Worm (Caenorhabditis elegans) whole organism, young adult: ENCODE measurements around the gene chc-1.

Experiments
- B0019.2 ChIP-seq: fragments of 200-800 bp; sonication (Bioruptor generic); conservative IDR thresholded peaks from 2 replicates; pipeline ENCODE4 v1.3.6; 2022; ENCODE audit warnings: missing genetic modification reagents, missing genetic modification characterization, missing compliant biosample characterization
- B0261.1 ChIP-seq: sonication (generic microtip); optimal IDR thresholded peaks from 2 replicates; lab custom pipeline; 2016; ENCODE audit warnings: mild to moderate bottlenecking, missing genetic modification characterization, moderate library complexity, missing compliant biosample characterization
- B0336.3 ChIP-seq: fragments of 200-800 bp; sonication (Bioruptor generic); IDR thresholded peaks from 2 replicates; pipeline ENCODE4 v1.3.6; 2022; ENCODE audit warnings: missing genetic modification characterization, missing compliant biosample characterization
- C06A6.2 ChIP-seq: fragments of 200-800 bp; sonication (Bioruptor generic); conservative IDR thresholded peaks from 2 replicates; pipeline ENCODE4 v1.3.6; 2022; ENCODE audit warnings: missing genetic modification characterization, missing compliant biosample characterization
- F10E7.11 ChIP-seq: sonication (generic microtip); optimal IDR thresholded peaks from 2 replicates; lab custom pipeline; 2017; ENCODE audit warnings: mild to moderate bottlenecking, missing genetic modification characterization, moderate library complexity, missing compliant biosample characterization
- F22D6.2 ChIP-seq: sonication (generic microtip); optimal IDR thresholded peaks from 2 replicates; lab custom pipeline; 2016; ENCODE audit warnings: mild to moderate bottlenecking, missing genetic modification characterization, missing compliant biosample characterization
- F37B4.10 ChIP-seq: fragments of 200-800 bp; sonication (Bioruptor generic); IDR thresholded peaks from 2 replicates; pipeline ENCODE4 v1.3.6; 2022; ENCODE audit warnings: missing genetic modification characterization, missing compliant biosample characterization
- F52B5.7 ChIP-seq: sonication (generic microtip); optimal IDR thresholded peaks from 2 replicates; lab custom pipeline; 2016; ENCODE audit warnings: mild to moderate bottlenecking, missing genetic modification characterization, missing compliant biosample characterization
- Y53F4B.3 ChIP-seq: fragments of 200-800 bp; sonication (Bioruptor generic); IDR thresholded peaks from 2 replicates; pipeline ENCODE4 v1.3.6; 2022; ENCODE audit warnings: missing genetic modification reagents, missing genetic modification characterization, missing compliant biosample characterization
- Y56A3A.18 ChIP-seq: fragments of 200-800 bp; sonication (Bioruptor generic); IDR thresholded peaks from 2 replicates; pipeline ENCODE4 v1.3.6; 2022; ENCODE audit warnings: missing genetic modification reagents, missing genetic modification characterization, missing compliant biosample characterization
- Y79H2A.3 ChIP-seq: fragments of 200-800 bp; sonication (Bioruptor generic); conservative IDR thresholded peaks from 2 replicates; pipeline ENCODE4 v1.3.6; 2022; ENCODE audit warnings: missing genetic modification reagents, missing genetic modification characterization, missing compliant biosample characterization
- Y95B8A.8 ChIP-seq: fragments of 200-800 bp; sonication (Bioruptor generic); IDR thresholded peaks from 2 replicates; pipeline ENCODE4 v1.3.6; 2022; ENCODE audit warnings: missing genetic modification reagents, missing genetic modification characterization, missing compliant biosample characterization
- ama-1 ChIP-seq, 3 experiments: fragments of 150-350 bp in 1 of 3; sonication (generic microtip) in 2 of 3; optimal IDR thresholded peaks; 2 replicates each; lab custom pipeline; 2014 to 2018; ENCODE audit warnings: missing biosample characterization in 2 of 3, missing genetic modification characterization in 2 of 3, missing genetic modification reagents in 2 of 3
- aptf-2 ChIP-seq: fragments of 200-800 bp; sonication (Bioruptor generic); conservative IDR thresholded peaks from 2 replicates; pipeline ENCODE4 v1.3.6; 2022; ENCODE audit warnings: missing genetic modification reagents, missing genetic modification characterization, missing compliant biosample characterization
- aptf-3 ChIP-seq: fragments of 200-800 bp; sonication (Bioruptor generic); IDR thresholded peaks from 2 replicates; pipeline ENCODE4 v1.3.6; 2022; ENCODE audit warnings: missing genetic modification characterization, missing compliant biosample characterization
- attf-3 ChIP-seq: fragments of 200-800 bp; sonication (Bioruptor generic); conservative IDR thresholded peaks from 2 replicates; pipeline ENCODE4 v1.3.6; 2022; ENCODE audit warnings: missing genetic modification reagents, missing genetic modification characterization, missing compliant biosample characterization
- bed-2 ChIP-seq: fragments of 200-800 bp; sonication (Bioruptor generic); IDR thresholded peaks from 2 replicates; pipeline ENCODE4 v1.3.6; 2022; ENCODE audit warnings: missing genetic modification reagents, missing genetic modification characterization, missing compliant biosample characterization
- ccch-3 ChIP-seq: fragments of 200-800 bp; sonication (Bioruptor generic); optimal IDR thresholded peaks from 2 replicates; lab custom pipeline; 2018; ENCODE audit warnings: mild to moderate bottlenecking, missing genetic modification characterization, missing compliant biosample characterization
- ceh-91 ChIP-seq: fragments of 200-800 bp; sonication (Bioruptor generic); IDR thresholded peaks from 2 replicates; pipeline ENCODE4 v1.3.6; 2022; ENCODE audit warnings: missing genetic modification reagents, missing genetic modification characterization, missing compliant biosample characterization
- egl-18 ChIP-seq: fragments of 200-800 bp; sonication (Bioruptor generic); IDR thresholded peaks from 2 replicates; pipeline ENCODE4 v1.3.6; 2022; ENCODE audit warnings: missing genetic modification reagents, missing genetic modification characterization, missing compliant biosample characterization
- ekl-4 ChIP-seq: fragments of 200-800 bp; sonication (Bioruptor generic); IDR thresholded peaks from 2 replicates; pipeline ENCODE4 v1.3.6; 2022; ENCODE audit warnings: missing genetic modification reagents, missing genetic modification characterization, missing compliant biosample characterization
- gei-17 ChIP-seq: fragments of 200-800 bp; sonication (Bioruptor generic); optimal IDR thresholded peaks from 2 replicates; lab custom pipeline; 2018; ENCODE audit warnings: mild to moderate bottlenecking, missing genetic modification characterization, missing compliant biosample characterization
- him-1 ChIP-seq: sonication (generic microtip); optimal IDR thresholded peaks from 2 replicates; lab custom pipeline; 2016; ENCODE audit warnings: missing genotype, missing genetic modification reagents, missing genetic modification characterization, missing compliant biosample characterization
- hmg-1.2 ChIP-seq: fragments of 200-800 bp; sonication (Bioruptor generic); IDR thresholded peaks from 2 replicates; pipeline ENCODE4 v1.3.6; 2022; ENCODE audit warnings: missing genetic modification reagents, missing genetic modification characterization, missing compliant biosample characterization
- hsf-1 ChIP-seq: fragments of 200-800 bp; sonication (Bioruptor generic); IDR thresholded peaks from 2 replicates; pipeline ENCODE4 v1.3.6; 2022; ENCODE audit warnings: missing genetic modification reagents, missing genetic modification characterization, missing compliant biosample characterization
- lag-1 ChIP-seq: fragments of 200-800 bp; sonication (Bioruptor generic); IDR thresholded peaks from 2 replicates; pipeline ENCODE4 v1.3.6; 2022; ENCODE audit warnings: missing genetic modification reagents, missing genetic modification characterization, missing compliant biosample characterization
- let-526 ChIP-seq: fragments of 200-800 bp; sonication (Bioruptor generic); IDR thresholded peaks from 2 replicates; pipeline ENCODE4 v1.3.6; 2022; ENCODE audit warnings: missing genetic modification reagents, missing genetic modification characterization, missing compliant biosample characterization
- lin-54 ChIP-seq: fragments of 200-800 bp; sonication (Bioruptor generic); optimal IDR thresholded peaks from 2 replicates; lab custom pipeline; 2018; ENCODE audit warnings: mild to moderate bottlenecking, missing genetic modification characterization, missing compliant biosample characterization
- lir-1 ChIP-seq: fragments of 200-800 bp; sonication (Bioruptor generic); conservative IDR thresholded peaks from 2 replicates; pipeline ENCODE4 v1.3.6; 2022; ENCODE audit warnings: missing genetic modification reagents, missing genetic modification characterization, missing compliant biosample characterization
- lsy-27 ChIP-seq: sonication (generic microtip); optimal IDR thresholded peaks from 2 replicates; lab custom pipeline; 2017; ENCODE audit warnings: missing genetic modification characterization, mild to moderate bottlenecking, missing compliant biosample characterization, antibody characterized with exemption, missing genotype, borderline replicate concordance; ENCODE audit not compliant: insufficient read depth
- mcd-1 ChIP-seq: fragments of 200-800 bp; sonication (Bioruptor generic); IDR thresholded peaks from 2 replicates; pipeline ENCODE4 v1.3.6; 2022; ENCODE audit warnings: missing genetic modification reagents, missing genetic modification characterization, missing compliant biosample characterization
- mel-28 ChIP-seq: sonication (generic microtip); optimal IDR thresholded peaks from 2 replicates; lab custom pipeline; 2016; ENCODE audit warnings: borderline replicate concordance, mild to moderate bottlenecking, missing genetic modification characterization, missing compliant biosample characterization
- mes-4 ChIP-seq: sonication (generic microtip); optimal IDR thresholded peaks from 2 replicates; lab custom pipeline; 2016; ENCODE audit warnings: missing genotype, missing genetic modification characterization, missing compliant biosample characterization
- nfyb-1 ChIP-seq: fragments of 200-800 bp; sonication (Bioruptor generic); IDR thresholded peaks from 2 replicates; pipeline ENCODE4 v1.3.6; 2022; ENCODE audit warnings: missing genetic modification reagents, missing genetic modification characterization, missing compliant biosample characterization
- nhr-27 ChIP-seq: fragments of 200-800 bp; sonication (Bioruptor generic); optimal IDR thresholded peaks from 2 replicates; lab custom pipeline; 2018; ENCODE audit warnings: mild to moderate bottlenecking, missing genetic modification characterization, moderate library complexity, missing compliant biosample characterization
- nhr-90 ChIP-seq: sonication (generic microtip); optimal IDR thresholded peaks from 2 replicates; lab custom pipeline; 2016; ENCODE audit warnings: missing genotype, mild to moderate bottlenecking, missing genetic modification characterization, missing compliant biosample characterization
- pha-4 ChIP-seq: fragments of 150-350 bp; sonication (generic microtip); optimal IDR thresholded peaks from 2 replicates; lab custom pipeline; 2014; ENCODE audit warnings: missing biosample characterization, missing genetic modification reagents, missing genetic modification characterization
- rcor-1 ChIP-seq: fragments of 200-800 bp; sonication (Bioruptor generic); IDR thresholded peaks from 2 replicates; pipeline ENCODE4 v1.3.6; 2022; ENCODE audit warnings: missing genetic modification reagents, missing genetic modification characterization, missing compliant biosample characterization
- repo-1 ChIP-seq: sonication (generic microtip); optimal IDR thresholded peaks from 2 replicates; lab custom pipeline; 2017; ENCODE audit warnings: mild to moderate bottlenecking, missing genetic modification characterization, missing compliant biosample characterization
- sdz-38 ChIP-seq: sonication (generic microtip); optimal IDR thresholded peaks from 2 replicates; lab custom pipeline; 2016; ENCODE audit warnings: missing genotype, missing genetic modification characterization, missing compliant biosample characterization
- somi-1 ChIP-seq: fragments of 200-800 bp; sonication (Bioruptor generic); optimal IDR thresholded peaks from 2 replicates; lab custom pipeline; 2018; ENCODE audit warnings: mild to moderate bottlenecking, missing genetic modification characterization, missing compliant biosample characterization
- sptf-2 ChIP-seq: fragments of 200-800 bp; sonication (Bioruptor generic); optimal IDR thresholded peaks from 2 replicates; lab custom pipeline; 2018; ENCODE audit warnings: mild to moderate bottlenecking, missing genetic modification characterization, missing compliant biosample characterization
- tbx-9 ChIP-seq: sonication (generic microtip); optimal IDR thresholded peaks from 2 replicates; lab custom pipeline; 2016; ENCODE audit warnings: borderline replicate concordance, missing genetic modification characterization, inconsistent platforms, missing compliant biosample characterization
- xnd-1 ChIP-seq: sonication (generic microtip); optimal IDR thresholded peaks from 2 replicates; lab custom pipeline; 2016; ENCODE audit warnings: missing genotype, missing genetic modification reagents, missing genetic modification characterization, missing compliant biosample characterization
- zfh-2 ChIP-seq: fragments of 200-800 bp; sonication (Bioruptor generic); conservative IDR thresholded peaks from 2 replicates; pipeline ENCODE4 v1.3.6; 2022; ENCODE audit warnings: missing genetic modification reagents, missing genetic modification characterization, missing compliant biosample characterization
- ztf-26 ChIP-seq: sonication (generic microtip); optimal IDR thresholded peaks from 2 replicates; lab custom pipeline; 2017; ENCODE audit warnings: missing genetic modification characterization, missing compliant biosample characterization
- ztf-28 ChIP-seq: fragments of 200-800 bp; sonication (Bioruptor generic); IDR thresholded peaks from 2 replicates; pipeline ENCODE4 v1.3.6; 2022; ENCODE audit warnings: missing genetic modification reagents, missing genetic modification characterization, missing compliant biosample characterization

The chc-1 gene

DNA sequence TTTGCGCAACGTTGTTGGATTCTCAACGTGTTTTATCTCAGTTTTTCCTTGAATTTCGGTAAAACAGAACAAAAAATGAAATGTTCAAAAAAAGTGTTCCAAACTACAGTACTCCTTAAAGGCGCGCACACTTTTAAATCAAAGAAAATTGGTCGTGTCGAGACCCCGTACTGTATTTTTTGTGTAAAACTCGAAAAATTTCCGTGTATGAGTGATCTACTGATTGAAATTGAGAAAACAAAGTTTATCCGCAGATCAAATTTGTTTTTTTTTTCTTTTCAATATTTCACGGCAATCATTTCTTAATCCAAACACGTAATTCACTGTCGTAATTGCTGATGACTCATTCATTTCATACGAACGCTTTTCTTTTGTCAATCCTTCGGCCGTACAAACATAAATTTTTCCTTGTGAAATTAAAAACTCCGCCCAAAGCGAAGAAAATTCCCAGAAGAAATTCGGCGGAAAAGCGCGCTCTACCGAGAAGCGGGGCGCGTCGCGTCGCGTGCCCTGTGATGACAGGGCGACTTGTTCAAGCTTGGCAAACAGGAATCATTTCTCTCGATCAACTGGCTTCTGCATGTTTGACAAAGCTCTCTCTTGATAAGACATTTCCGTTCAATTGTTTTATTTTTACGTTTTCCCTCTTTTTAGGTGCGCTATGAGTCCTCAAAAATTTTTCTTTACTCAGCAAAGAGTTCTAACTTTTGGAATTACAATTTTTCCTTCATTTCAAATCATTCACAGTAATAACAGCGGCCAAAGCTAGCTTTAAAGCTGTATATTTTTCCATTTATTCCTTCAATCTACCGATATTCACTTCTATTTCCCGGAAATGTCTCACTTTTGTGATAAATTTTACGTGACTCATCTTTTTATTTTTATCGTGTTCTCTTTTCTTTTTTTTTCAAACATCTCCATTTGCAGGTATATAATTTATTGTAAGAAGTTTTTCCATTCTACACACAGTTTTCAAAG, at the start of gene chc-1 (continued):
- TF ChIP-seq Y95B8A.8 (GFP tag; lab: Robert Waterston, UW) (no peak), zfh-2 (GFP tag; lab: Robert Waterston, UW) (no peak), Y79H2A.3 (GFP tag; lab: Robert Waterston, UW) (no peak), nhr-90 (tag; lab: Kevin White, UChicago) (no peak), rcor-1 (GFP tag; lab: Robert Waterston, UW) (no peak), xnd-1 (peak; percentile 47), him-1 (tag; lab: Kevin White, UChicago) (no peak), tbx-9 (tag; lab: Kevin White, UChicago) (no peak), nfyb-1 (no peak), mcd-1 (GFP tag; lab: Robert Waterston, UW) (peak; percentile 67), F10E7.11 (tag; lab: Kevin White, UChicago) (no peak), mel-28 (tag; lab: Kevin White, UChicago) (no peak), nhr-27 (tag; lab: Kevin White, UChicago) (no peak), ceh-91 (peak; percentile 80; the same call in 1 of the 2 replicates), ekl-4 (GFP tag; lab: Robert Waterston, UW) (no peak), aptf-2 (peak; percentile 72), bed-2 (GFP tag; lab: Robert Waterston, UW) (no peak), repo-1 (no peak), ccch-3 (GFP tag; lab: Kevin White, UChicago) (no peak), Y53F4B.3 (GFP tag; lab: Robert Waterston, UW) (no peak), B0336.3 (GFP tag; lab: Robert Waterston, UW) (no peak), attf-3 (GFP tag; lab: Robert Waterston, UW) (no peak), Y56A3A.18 (GFP tag; lab: Robert Waterston, UW) (no peak), ama-1 (optimal IDR thresholded peaks at IDR 0.05; lab: Kevin White, UChicago) (no peak), ama-1 (GFP tag; optimal IDR thresholded peaks at IDR 0.05; lab: Kevin White, UChicago) (no peak), hsf-1 (GFP tag; lab: Robert Waterston, UW) (no peak), lin-54 (GFP tag; lab: Kevin White, UChicago) (no peak), ztf-28 (no peak), lir-1 (GFP tag; lab: Robert Waterston, UW) (no peak), F52B5.7 (tag; lab: Kevin White, UChicago) (no peak), B0261.1 (tag; lab: Kevin White, UChicago) (no peak), hmg-1.2 (no peak), B0019.2 (no peak), lag-1 (GFP tag; lab: Robert Waterston, UW) (no peak), aptf-3 (GFP tag; lab: Robert Waterston, UW) (0 out of 2 replicates have a peak, but pooled peaks have one; percentile 39), let-526 (no peak), gei-17 (no peak), sdz-38 (tag; lab: Kevin White, UChicago) (no peak), sptf-2 (GFP tag; lab: Kevin White, UChicago) (no peak), F22D6.2 (tag; lab: Kevin White, UChicago) (no peak), lsy-27 (tag; lab: Kevin White, UChicago) (no peak), C06A6.2 (GFP tag; lab: Robert Waterston, UW) (no peak), pha-4 (tag; lab: Kevin White, UChicago) (no peak), somi-1 (GFP tag; lab: Kevin White, UChicago) (no peak), mes-4 (tag; lab: Kevin White, UChicago) (no peak), egl-18 (GFP tag; lab: Robert Waterston, UW) (no peak), ztf-26 (no peak), F37B4.10 (GFP tag; lab: Robert Waterston, UW) (no peak)
